Worm (Caenorhabditis elegans) whole organism, young adult: ENCODE results near the gene fask-1.
A peak's percentile ranks its signal among the peaks of the same experiment; 100 is the strongest.
"Not testable (repeated sequence)": the region's sequence is repeated elsewhere in the genome, so short reads cannot be mapped to it uniquely, and the experiment has no call there.

Experiments used
- B0035.1 ChIP-seq: sonication (generic microtip); optimal IDR thresholded peaks from 2 replicates; lab custom pipeline; 2016; ENCODE audit warnings: missing genetic modification characterization, mild to moderate bottlenecking, missing compliant biosample characterization, missing genotype, missing genetic modification reagents
- B0261.1 ChIP-seq: sonication (generic microtip); optimal IDR thresholded peaks from 2 replicates; lab custom pipeline; 2016; ENCODE audit warnings: mild to moderate bottlenecking, missing genetic modification characterization, moderate library complexity, missing compliant biosample characterization
- D2030.7 ChIP-seq: fragments of 200-800 bp; sonication (Bioruptor generic); IDR thresholded peaks from 2 replicates; pipeline ENCODE4 v1.3.6; 2022; ENCODE audit warnings: missing genetic modification reagents, missing genetic modification characterization, missing compliant biosample characterization
- F57A8.1 ChIP-seq: fragments of 200-800 bp; sonication (Bioruptor generic); optimal IDR thresholded peaks from 2 replicates; lab custom pipeline; 2018; ENCODE audit warnings: mild to moderate bottlenecking, missing genetic modification characterization, moderate library complexity, missing compliant biosample characterization
- Y67H2A.10 ChIP-seq: fragments of 200-800 bp; sonication (Bioruptor generic); conservative IDR thresholded peaks from 2 replicates; pipeline ENCODE4 v1.3.6; 2022; ENCODE audit warnings: missing genetic modification reagents, missing genetic modification characterization, missing compliant biosample characterization
- atf-7 ChIP-seq: sonication (generic microtip); optimal IDR thresholded peaks from 2 replicates; lab custom pipeline; 2017; ENCODE audit warnings: mild to moderate bottlenecking, missing genetic modification characterization, missing compliant biosample characterization
- athp-1 ChIP-seq: sonication (generic microtip); optimal IDR thresholded peaks from 2 replicates; lab custom pipeline; 2017; ENCODE audit warnings: mild to moderate bottlenecking, missing genetic modification characterization, missing compliant biosample characterization
- attf-6 ChIP-seq: fragments of 200-800 bp; sonication (Bioruptor generic); IDR thresholded peaks from 2 replicates; pipeline ENCODE4 v1.3.6; 2022; ENCODE audit warnings: missing genetic modification reagents, missing genetic modification characterization, missing compliant biosample characterization
- cebp-2 ChIP-seq: fragments of 200-800 bp; sonication (Bioruptor generic); IDR thresholded peaks from 2 replicates; pipeline ENCODE4 v1.3.6; 2022; ENCODE audit warnings: missing genetic modification characterization, missing compliant biosample characterization
- ceh-100 ChIP-seq: fragments of 200-800 bp; sonication (Bioruptor generic); IDR thresholded peaks from 2 replicates; pipeline ENCODE4 v1.3.6; 2022; ENCODE audit warnings: missing genetic modification reagents, missing genetic modification characterization, missing compliant biosample characterization
- ceh-58 ChIP-seq: fragments of 200-800 bp; sonication (Bioruptor generic); IDR thresholded peaks from 2 replicates; pipeline ENCODE4 v1.3.6; 2022; ENCODE audit warnings: missing genetic modification characterization, missing compliant biosample characterization
- ceh-91 ChIP-seq: fragments of 200-800 bp; sonication (Bioruptor generic); IDR thresholded peaks from 2 replicates; pipeline ENCODE4 v1.3.6; 2022; ENCODE audit warnings: missing genetic modification reagents, missing genetic modification characterization, missing compliant biosample characterization
- dox-1 ChIP-seq: fragments of 200-800 bp; sonication (Bioruptor generic); IDR thresholded peaks from 2 replicates; pipeline ENCODE4 v1.3.6; 2022; ENCODE audit warnings: missing genetic modification reagents, missing genetic modification characterization, missing compliant biosample characterization
- him-1 ChIP-seq: sonication (generic microtip); optimal IDR thresholded peaks from 2 replicates; lab custom pipeline; 2016; ENCODE audit warnings: missing genotype, missing genetic modification reagents, missing genetic modification characterization, missing compliant biosample characterization
- hmg-1.2 ChIP-seq: fragments of 200-800 bp; sonication (Bioruptor generic); IDR thresholded peaks from 2 replicates; pipeline ENCODE4 v1.3.6; 2022; ENCODE audit warnings: missing genetic modification reagents, missing genetic modification characterization, missing compliant biosample characterization
- hmg-20 ChIP-seq: fragments of 200-800 bp; sonication (Bioruptor generic); IDR thresholded peaks from 2 replicates; pipeline ENCODE4 v1.3.6; 2022; ENCODE audit warnings: missing genetic modification reagents, missing genetic modification characterization, missing compliant biosample characterization
- lag-1 ChIP-seq: fragments of 200-800 bp; sonication (Bioruptor generic); IDR thresholded peaks from 2 replicates; pipeline ENCODE4 v1.3.6; 2022; ENCODE audit warnings: missing genetic modification reagents, missing genetic modification characterization, missing compliant biosample characterization
- lin-26 ChIP-seq: fragments of 200-800 bp; sonication (Bioruptor generic); IDR thresholded peaks from 2 replicates; pipeline ENCODE4 v1.3.6; 2022; ENCODE audit warnings: missing genetic modification reagents, missing genetic modification characterization, missing compliant biosample characterization
- lin-40 ChIP-seq: sonication (generic microtip); optimal IDR thresholded peaks from 2 replicates; lab custom pipeline; 2016; ENCODE audit warnings: missing genetic modification characterization, mild to moderate bottlenecking, missing compliant biosample characterization, missing genotype, missing genetic modification reagents
- lin-54 ChIP-seq: fragments of 200-800 bp; sonication (Bioruptor generic); optimal IDR thresholded peaks from 2 replicates; lab custom pipeline; 2018; ENCODE audit warnings: mild to moderate bottlenecking, missing genetic modification characterization, missing compliant biosample characterization
- madf-6 ChIP-seq: fragments of 200-800 bp; sonication (Bioruptor generic); IDR thresholded peaks from 2 replicates; pipeline ENCODE4 v1.3.6; 2022; ENCODE audit warnings: missing genetic modification reagents, missing genetic modification characterization, missing compliant biosample characterization
- madf-8 ChIP-seq: fragments of 200-800 bp; sonication (Bioruptor generic); conservative IDR thresholded peaks from 2 replicates; pipeline ENCODE4 v1.3.6; 2022; ENCODE audit warnings: missing genetic modification reagents, missing genetic modification characterization, missing compliant biosample characterization
- nfya-2 ChIP-seq: fragments of 200-800 bp; sonication (Bioruptor generic); IDR thresholded peaks from 2 replicates; pipeline ENCODE4 v1.3.6; 2022; ENCODE audit warnings: missing genetic modification reagents, missing genetic modification characterization, missing compliant biosample characterization
- nfyb-1 ChIP-seq: fragments of 200-800 bp; sonication (Bioruptor generic); IDR thresholded peaks from 2 replicates; pipeline ENCODE4 v1.3.6; 2022; ENCODE audit warnings: missing genetic modification reagents, missing genetic modification characterization, missing compliant biosample characterization
- nhr-179 ChIP-seq: sonication (generic microtip); optimal IDR thresholded peaks from 2 replicates; lab custom pipeline; 2016; ENCODE audit warnings: mild to moderate bottlenecking, missing genetic modification characterization, missing compliant biosample characterization
- nhr-80 ChIP-seq: sonication (generic microtip); optimal IDR thresholded peaks from 2 replicates; lab custom pipeline; 2016; ENCODE audit warnings: missing genetic modification characterization, missing compliant biosample characterization
- pbrm-1 ChIP-seq: fragments of 200-800 bp; sonication (Bioruptor generic); IDR thresholded peaks from 2 replicates; pipeline ENCODE4 v1.3.6; 2022; ENCODE audit warnings: missing genetic modification reagents, missing genetic modification characterization, missing compliant biosample characterization
- rpc-1 ChIP-seq, 2 experiments: fragments of 150-350 bp in 1 of 2; sonication (generic microtip) in 1 of 2; optimal IDR thresholded peaks; 2 replicates each; lab custom pipeline; 2014 to 2018; ENCODE audit warnings: missing biosample characterization in 1 of 2, missing genetic modification characterization in 1 of 2, missing genetic modification reagents in 1 of 2, missing genotype in 1 of 2
- snpc-4 ChIP-seq, 5 experiments: fragments of 150-350 bp in 1 of 5; sonication (generic microtip) in 4 of 5; optimal IDR thresholded peaks; 2 replicates each; lab custom pipeline; 2014 to 2018; ENCODE audit warnings: missing genetic modification characterization in 5 of 5, missing biosample characterization in 3 of 5, antibody characterized with exemption in 2 of 5, mild to moderate bottlenecking in 2 of 5, missing compliant biosample characterization in 2 of 5, missing genotype in 2 of 5, moderate library complexity in 2 of 5, missing genetic modification reagents in 1 of 5
- tbp1 ChIP-seq: fragments of 200-800 bp; sonication (Bioruptor generic); optimal IDR thresholded peaks from 2 replicates; lab custom pipeline; 2018; ENCODE audit warnings: mild to moderate bottlenecking, missing genetic modification characterization, missing compliant biosample characterization
- unc-130 ChIP-seq: sonication (generic microtip); optimal IDR thresholded peaks from 2 replicates; lab custom pipeline; 2016; ENCODE audit warnings: missing genetic modification reagents, missing genetic modification characterization, missing compliant biosample characterization

fask-1 gene

ce11 chrIV:13140792-13141191, 40.3 kb downstream of the fask-1 start:
- not testable (repeated sequence) for TF ChIP-seq snpc-4 (GFP tag; optimal IDR thresholded peaks at IDR 0.05; lab: Kevin White, UChicago)
- TF ChIP-seq snpc-4 (tag; optimal IDR thresholded peaks at IDR 0.05; lab: Kevin White, UChicago) = peak in 1 of 4 experiments; percentile 36
- TF ChIP-seq lin-26 (GFP tag; lab: Robert Waterston, UW) = peak; percentile 91
- peak; percentile 82 for TF ChIP-seq nfyb-1
- peak; percentile 57 for TF ChIP-seq B0261.1 (tag; lab: Kevin White, UChicago)
- TF ChIP-seq cebp-2 (GFP tag; lab: Robert Waterston, UW) = peak; percentile 92
- peak; percentile 87 for TF ChIP-seq tbp1 (GFP tag; lab: Kevin White, UChicago)
- TF ChIP-seq hmg-1.2 (GFP tag; lab: Robert Waterston, UW) = peak; percentile 62
- peak; percentile 42 for TF ChIP-seq rpc-1 (optimal IDR thresholded peaks at IDR 0.05; lab: Kevin White, UChicago)
- peak; percentile 63 for TF ChIP-seq rpc-1 (tag; optimal IDR thresholded peaks at IDR 0.05; lab: Kevin White, UChicago)
- peak; percentile 49 for TF ChIP-seq dox-1 (GFP tag; lab: Robert Waterston, UW)
- peak; percentile 57 for TF ChIP-seq pbrm-1
- 0 out of 2 replicates have a peak, but pooled peaks have one; percentile 20 for TF ChIP-seq ceh-58 (GFP tag; lab: Robert Waterston, UW)
- TF ChIP-seq attf-6 (GFP tag; lab: Robert Waterston, UW) = 0 out of 2 replicates have a peak, but pooled peaks have one; percentile 26
- TF ChIP-seq ceh-100 (GFP tag; lab: Robert Waterston, UW) = peak; percentile 31; the same call in 1 of the 2 replicates
- 0 out of 2 replicates have a peak, but pooled peaks have one; percentile 26 for TF ChIP-seq D2030.7 (GFP tag; lab: Robert Waterston, UW)
- peak; percentile 54; the same call in 1 of the 2 replicates for TF ChIP-seq madf-6
- TF ChIP-seq, all 124 proteins: peak for 15; not testable (repeated sequence) for 109

- TF ChIP-seq nfya-2 (GFP tag; lab: Robert Waterston, UW) = no peak
- no peak for TF ChIP-seq F57A8.1 (GFP tag; lab: Kevin White, UChicago)
- TF ChIP-seq nhr-179 (tag; lab: Kevin White, UChicago) = no peak
- TF ChIP-seq snpc-4 (GFP tag; optimal IDR thresholded peaks at IDR 0.05; lab: Kevin White, UChicago) = no peak
- no peak for TF ChIP-seq snpc-4 (tag; optimal IDR thresholded peaks at IDR 0.05; lab: Kevin White, UChicago)
- TF ChIP-seq atf-7 (tag; lab: Kevin White, UChicago) = no peak
- TF ChIP-seq lag-1 = no peak
- TF ChIP-seq ceh-91 (GFP tag; lab: Robert Waterston, UW) = no peak
- TF ChIP-seq him-1 = no peak
- no peak for TF ChIP-seq lin-40 (tag; lab: Kevin White, UChicago)
- TF ChIP-seq Y67H2A.10 (GFP tag; lab: Robert Waterston, UW) = no peak
- TF ChIP-seq, all 124 proteins: peak for 0
Observed at ce11 chrIV:13142254-13142653, 41.7 kb downstream of the fask-1 start, which contains the start of gene spe-43. Gene spe-43 (minus strand): TSS chrIV:13142354.

DNA sequence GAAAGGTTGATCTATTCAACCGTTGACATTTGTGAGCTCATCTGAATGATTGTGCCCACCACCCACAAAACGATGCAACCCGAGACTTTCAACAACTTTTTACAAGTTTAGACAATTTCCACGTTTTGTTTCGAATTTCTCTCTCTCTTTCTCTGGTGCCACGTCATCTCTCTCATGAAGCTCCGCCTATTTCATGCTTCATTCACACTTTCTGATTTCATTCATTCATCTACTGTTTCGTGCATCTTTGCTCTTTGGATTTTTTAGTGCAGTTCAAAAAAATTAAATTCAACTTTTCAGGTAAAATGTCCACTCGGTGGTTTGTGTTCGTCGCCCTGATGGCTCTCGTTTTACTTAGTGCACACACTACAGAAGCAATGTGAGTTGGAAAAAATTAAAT, 48.8 kb downstream of the fask-1 start, which contains the start of gene nlp-79:
TSS of gene nlp-79 (plus strand) at position 301 of the 400 bp plus-strand sequence.
- no peak for TF ChIP-seq hmg-20
- no peak for TF ChIP-seq unc-130
- TF ChIP-seq madf-8 (GFP tag; lab: Robert Waterston, UW) = no peak
- TF ChIP-seq athp-1 (tag; lab: Kevin White, UChicago) = no peak
- TF ChIP-seq hmg-1.2 (GFP tag; lab: Robert Waterston, UW) = no peak
- TF ChIP-seq nhr-80 = no peak
- no peak for TF ChIP-seq snpc-4 (GFP tag; optimal IDR thresholded peaks at IDR 0.05; lab: Kevin White, UChicago)
- TF ChIP-seq snpc-4 (tag; optimal IDR thresholded peaks at IDR 0.05; lab: Kevin White, UChicago) = no peak
- no peak for TF ChIP-seq lin-54 (GFP tag; lab: Kevin White, UChicago)
- TF ChIP-seq B0035.1 (tag; lab: Kevin White, UChicago) = no peak
- no peak for TF ChIP-seq Y67H2A.10 (GFP tag; lab: Robert Waterston, UW)
